Worm (Caenorhabditis elegans) whole organism, L2 larva: ENCODE data around the gene fbxa-44.

ENCODE experiments used
- C34F6.9 ChIP-seq: fragments of 150-350 bp; optimal IDR thresholded peaks from 2 replicates; lab custom pipeline; 2014; ENCODE audit warnings: missing biosample characterization, missing genetic modification characterization
- F13H6.1 ChIP-seq: sonication (generic microtip); optimal IDR thresholded peaks from 2 replicates; lab custom pipeline; 2016; ENCODE audit warnings: missing genetic modification characterization, missing compliant biosample characterization
- R02D3.7 ChIP-seq: fragments of 150-350 bp; optimal IDR thresholded peaks from 2 replicates; lab custom pipeline; 2014; ENCODE audit warnings: missing biosample characterization, missing genetic modification characterization
- Y55F3AM.14 ChIP-seq: fragments of 200-800 bp; sonication (Bioruptor generic); optimal IDR thresholded peaks from 2 replicates; lab custom pipeline; 2018; ENCODE audit warnings: mild to moderate bottlenecking, missing genetic modification characterization, missing compliant biosample characterization
- ZK546.5 ChIP-seq: sonication (generic microtip); optimal IDR thresholded peaks from 2 replicates; lab custom pipeline; 2017; ENCODE audit warnings: missing biosample characterization, missing genetic modification characterization
- alr-1 ChIP-seq: fragments of 150-350 bp; optimal IDR thresholded peaks from 2 replicates; lab custom pipeline; 2014; ENCODE audit warnings: missing biosample characterization, missing genetic modification characterization
- aly-2 ChIP-seq: fragments of 150-350 bp; optimal IDR thresholded peaks from 2 replicates; lab custom pipeline; 2014; ENCODE audit warnings: missing biosample characterization, missing genetic modification characterization
- ama-1 ChIP-seq: fragments of 150-350 bp; optimal IDR thresholded peaks from 2 replicates; lab custom pipeline; 2018; ENCODE audit warnings: inconsistent platforms
- blmp-1 ChIP-seq: sonication (generic microtip); optimal IDR thresholded peaks from 2 replicates; lab custom pipeline; 2017; ENCODE audit warnings: missing genetic modification characterization, mild to moderate bottlenecking, missing compliant biosample characterization, antibody characterized with exemption, moderate library complexity; ENCODE audit not compliant: insufficient read depth
- ceh-16 ChIP-seq: fragments of 150-350 bp; optimal IDR thresholded peaks from 2 replicates; lab custom pipeline; 2014; ENCODE audit warnings: missing biosample characterization, missing genetic modification characterization
- ceh-82 ChIP-seq: fragments of 150-350 bp; optimal IDR thresholded peaks from 2 replicates; lab custom pipeline; 2014; ENCODE audit warnings: missing biosample characterization, missing genetic modification characterization
- crh-2 ChIP-seq: sonication (generic microtip); optimal IDR thresholded peaks from 2 replicates; lab custom pipeline; 2017; ENCODE audit warnings: missing biosample characterization, missing genetic modification characterization
- dmd-4 ChIP-seq: sonication (generic microtip); optimal IDR thresholded peaks from 2 replicates; lab custom pipeline; 2017; ENCODE audit warnings: missing biosample characterization, missing genetic modification characterization
- elt-1 ChIP-seq: fragments of 150-350 bp; optimal IDR thresholded peaks from 2 replicates; lab custom pipeline; 2014; ENCODE audit warnings: missing biosample characterization, missing genetic modification characterization
- elt-3 ChIP-seq: sonication (generic microtip); optimal IDR thresholded peaks from 2 replicates; lab custom pipeline; 2017; ENCODE audit warnings: missing biosample characterization, missing genetic modification characterization
- fos-1 ChIP-seq: fragments of 150-350 bp; optimal IDR thresholded peaks from 2 replicates; lab custom pipeline; 2014; ENCODE audit warnings: missing biosample characterization, missing genetic modification characterization
- gmeb-1 ChIP-seq: fragments of 150-350 bp; optimal IDR thresholded peaks from 2 replicates; lab custom pipeline; 2014; ENCODE audit warnings: missing biosample characterization, missing genetic modification characterization
- lin-11 ChIP-seq: fragments of 150-350 bp; sonication (generic microtip); optimal IDR thresholded peaks from 2 replicates; lab custom pipeline; 2014; ENCODE audit warnings: missing biosample characterization, missing genetic modification characterization, inconsistent platforms, mixed read lengths
- lin-13 ChIP-seq: fragments of 150-350 bp; optimal IDR thresholded peaks from 2 replicates; lab custom pipeline; 2014; ENCODE audit warnings: missing biosample characterization, missing genetic modification reagents, missing genetic modification characterization
- lin-39 ChIP-seq: fragments of 150-350 bp; optimal IDR thresholded peaks from 2 replicates; lab custom pipeline; 2014; ENCODE audit warnings: missing biosample characterization, missing genetic modification reagents, missing genetic modification characterization
- lsy-2 ChIP-seq, 2 experiments: fragments of 150-350 bp in 1 of 2; sonication (generic microtip) in 1 of 2; optimal IDR thresholded peaks; 2 replicates each; lab custom pipeline; 2014 to 2017; ENCODE audit warnings: missing biosample characterization in 2 of 2, missing genetic modification characterization in 2 of 2
- mab-5 ChIP-seq: fragments of 150-350 bp; optimal IDR thresholded peaks from 2 replicates; lab custom pipeline; 2014; ENCODE audit warnings: missing biosample characterization, missing genetic modification characterization
- mbf-1 ChIP-seq: sonication (generic microtip); optimal IDR thresholded peaks from 2 replicates; lab custom pipeline; 2017; ENCODE audit warnings: missing biosample characterization, missing genetic modification characterization
- mdl-1 ChIP-seq, 2 experiments: fragments of 150-350 bp in 1 of 2; sonication (generic microtip) in 1 of 2; optimal IDR thresholded peaks; 2 replicates each; lab custom pipeline; 2017; ENCODE audit warnings: missing biosample characterization in 2 of 2, missing genetic modification characterization in 2 of 2
- nhr-10 ChIP-seq: sonication (generic microtip); optimal IDR thresholded peaks from 2 replicates; lab custom pipeline; 2017; ENCODE audit warnings: missing biosample characterization, missing genetic modification characterization
- nhr-12 ChIP-seq: fragments of 150-350 bp; optimal IDR thresholded peaks from 2 replicates; lab custom pipeline; 2014; ENCODE audit warnings: missing biosample characterization, missing genetic modification characterization
- nhr-129 ChIP-seq: fragments of 150-350 bp; optimal IDR thresholded peaks from 2 replicates; lab custom pipeline; 2014; ENCODE audit warnings: missing biosample characterization, missing genetic modification characterization
- nhr-21 ChIP-seq: fragments of 150-350 bp; optimal IDR thresholded peaks from 2 replicates; lab custom pipeline; 2014; ENCODE audit warnings: missing biosample characterization, missing genetic modification characterization
- nhr-6 ChIP-seq: fragments of 150-350 bp; optimal IDR thresholded peaks from 2 replicates; lab custom pipeline; 2014; ENCODE audit warnings: missing biosample characterization, missing genetic modification characterization
- peb-1 ChIP-seq: fragments of 150-350 bp; optimal IDR thresholded peaks from 2 replicates; lab custom pipeline; 2014; ENCODE audit warnings: missing biosample characterization, missing genetic modification characterization
- skn-1 ChIP-seq: sonication (generic microtip); optimal IDR thresholded peaks from 2 replicates; lab custom pipeline; 2017; ENCODE audit warnings: missing biosample characterization, missing genetic modification characterization
- sma-3 ChIP-seq: sonication (generic microtip); optimal IDR thresholded peaks from 2 replicates; lab custom pipeline; 2016; ENCODE audit warnings: missing genetic modification reagents, missing genetic modification characterization, missing compliant biosample characterization
- sma-9 ChIP-seq, 2 experiments: fragments of 150-350 bp in 1 of 2; sonication (generic microtip) in 1 of 2; optimal IDR thresholded peaks; 2 replicates each; lab custom pipeline; 2014 to 2016; ENCODE audit warnings: missing genetic modification characterization in 2 of 2, mild to moderate bottlenecking in 1 of 2, missing biosample characterization in 1 of 2, missing compliant biosample characterization in 1 of 2, missing genetic modification reagents in 1 of 2, moderate library complexity in 1 of 2
- unc-39 ChIP-seq: fragments of 150-350 bp; optimal IDR thresholded peaks from 2 replicates; lab custom pipeline; 2014; ENCODE audit warnings: missing biosample characterization, missing genetic modification characterization
- unc-55 ChIP-seq: fragments of 150-350 bp; sonication (generic microtip); optimal IDR thresholded peaks from 3 replicates; lab custom pipeline; 2014; ENCODE audit warnings: missing biosample characterization, missing genetic modification reagents, missing genetic modification characterization
- ztf-1 ChIP-seq: fragments of 200-800 bp; sonication (Bioruptor generic); conservative IDR thresholded peaks from 2 replicates; pipeline ENCODE4 v1.3.6; 2022; ENCODE audit warnings: missing genetic modification characterization, missing compliant biosample characterization
- ztf-11 ChIP-seq: sonication (generic microtip); optimal IDR thresholded peaks from 2 replicates; lab custom pipeline; 2017; ENCODE audit warnings: missing biosample characterization, missing genetic modification characterization

fbxa-44 gene

DNA sequence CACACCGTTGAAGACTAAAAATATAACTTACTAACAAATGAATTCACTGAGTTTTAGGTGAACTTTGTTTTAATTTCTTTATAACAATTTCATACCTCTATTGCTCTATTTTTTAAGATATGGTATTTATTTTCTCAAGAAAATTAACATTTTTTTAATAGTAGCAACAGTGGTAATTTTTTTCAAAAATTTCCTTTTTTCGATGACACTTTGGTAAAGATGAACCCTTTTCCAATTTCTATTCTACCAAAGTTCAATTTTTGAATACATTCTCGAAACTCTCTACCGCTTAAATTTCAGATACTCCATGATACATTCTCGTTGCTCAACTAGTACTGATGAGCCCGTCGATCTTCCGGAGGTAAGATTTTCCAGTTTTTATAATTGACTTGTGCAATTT lies 22.9 kb downstream of the fbxa-44 start, which contains the start of gene nhr-116:
Gene nhr-116 (plus strand): TSS at position 301 of the 400 bp plus-strand sequence.
- no peak for TF ChIP-seq lin-11 (tag; lab: Kevin White, UChicago)
- TF ChIP-seq mdl-1 (tag; optimal IDR thresholded peaks at IDR 0.05; lab: Kevin White, UChicago), result no peak
- TF ChIP-seq peb-1, result no peak
- TF ChIP-seq ztf-11, result no peak

DNA sequence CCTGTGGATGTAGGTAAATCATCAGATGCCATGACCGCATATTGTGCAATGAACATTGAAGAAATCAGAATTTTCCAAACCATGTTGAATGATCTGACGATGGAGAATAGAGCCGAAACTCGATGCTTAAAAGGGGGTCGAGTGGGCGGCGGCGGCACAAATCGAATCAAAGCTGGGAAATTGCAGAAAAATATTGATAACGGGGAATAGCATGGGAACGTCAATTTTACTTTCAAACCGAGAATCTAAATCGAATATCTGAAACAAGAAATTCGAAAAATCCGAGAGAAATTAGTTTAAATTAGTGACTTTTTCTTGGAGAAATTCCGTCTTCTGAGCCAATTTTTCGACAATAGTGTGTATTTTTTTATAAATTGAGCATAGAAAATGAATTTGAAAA lies 27.0 kb downstream of the fbxa-44 start, which contains the start of gene F09C6.10:
Gene F09C6.10 (minus strand): TSS at position 101 of the 400 bp plus-strand sequence.
- no peak for TF ChIP-seq elt-1 (tag; lab: Kevin White, UChicago)
- TF ChIP-seq ceh-16, result no peak
- no peak for TF ChIP-seq lsy-2 (tag; optimal IDR thresholded peaks at IDR 0.05; lab: Kevin White, UChicago)
- no peak for TF ChIP-seq dmd-4
- no peak for TF ChIP-seq peb-1
- TF ChIP-seq lin-39 (tag; lab: Kevin White, UChicago), result no peak
- TF ChIP-seq nhr-129 (tag; lab: Kevin White, UChicago), result no peak
- no peak for TF ChIP-seq ceh-82

DNA sequence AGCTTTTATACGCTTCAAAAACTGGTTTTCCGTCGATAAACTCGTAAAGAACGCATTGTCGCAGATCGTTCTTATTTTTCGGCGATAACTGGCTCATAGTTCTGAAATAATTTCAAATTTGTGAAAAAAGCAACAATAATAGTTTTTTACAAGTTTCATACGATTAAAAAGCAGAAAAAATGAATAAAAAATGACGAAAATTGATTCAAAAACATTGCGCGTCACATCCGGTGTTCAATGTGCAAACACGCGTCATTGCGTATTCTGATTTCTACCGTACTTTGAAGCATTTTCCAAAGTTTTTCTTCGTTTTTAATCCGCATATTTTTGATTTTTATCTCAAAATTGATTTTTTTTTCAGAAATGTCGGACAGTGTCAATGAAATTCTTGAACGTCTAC lies 29.3 kb downstream of the fbxa-44 start, which contains the start of the genes fbxa-206 and Y102A5C.2:
Gene fbxa-206 (minus strand): TSS at position 101 of the 400 bp plus-strand sequence.
Gene Y102A5C.2 (plus strand): TSS at position 354 of the 400 bp plus-strand sequence.
- TF ChIP-seq alr-1 (tag; lab: Kevin White, UChicago) (no peak), nhr-10 (no peak), sma-9 (GFP tag; optimal IDR thresholded peaks at IDR 0.05; lab: Kevin White, UChicago) (no peak), sma-9 (tag; optimal IDR thresholded peaks at IDR 0.05; lab: Kevin White, UChicago) (no peak), lin-39 (tag; lab: Kevin White, UChicago) (no peak), lin-13 (GFP tag; lab: Kevin White, UChicago) (no peak), blmp-1 (no peak), crh-2 (tag; lab: Kevin White, UChicago) (no peak), skn-1 (no peak), nhr-6 (tag; lab: Kevin White, UChicago) (no peak), F13H6.1 (no peak), mdl-1 (tag; optimal IDR thresholded peaks at IDR 0.05; lab: Kevin White, UChicago) (no peak)

DNA sequence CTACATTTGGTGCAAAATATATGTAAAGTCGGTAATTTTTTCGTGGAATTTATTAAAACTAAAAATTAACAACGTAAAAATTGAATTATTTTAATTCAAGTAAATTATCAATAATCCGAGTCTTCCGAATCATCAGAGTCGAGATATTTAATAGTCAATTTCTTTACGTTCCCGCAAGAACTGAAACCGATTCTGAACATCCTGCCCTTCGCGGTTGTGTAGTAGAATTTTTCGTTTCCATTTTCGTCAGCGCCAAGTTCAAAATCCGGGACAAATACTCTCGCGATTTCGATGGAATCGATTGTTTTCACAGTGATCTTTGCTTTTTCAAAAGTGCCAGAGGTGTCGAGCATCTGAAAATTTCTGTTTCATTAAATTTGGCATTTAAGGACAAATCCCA lies 30.6 kb downstream of the fbxa-44 start:
- TF ChIP-seq gmeb-1 (tag; lab: Kevin White, UChicago) (no peak), ztf-11 (no peak), skn-1 (no peak), lin-11 (tag; lab: Kevin White, UChicago) (no peak), alr-1 (tag; lab: Kevin White, UChicago) (no peak), lsy-2 (tag; optimal IDR thresholded peaks at IDR 0.05; lab: Kevin White, UChicago) (no peak), Y55F3AM.14 (GFP tag; lab: Kevin White, UChicago) (no peak), unc-39 (tag; lab: Kevin White, UChicago) (no peak), C34F6.9 (tag; lab: Kevin White, UChicago) (no peak), dmd-4 (no peak), ZK546.5 (tag; lab: Kevin White, UChicago) (no peak), elt-3 (tag; lab: Kevin White, UChicago) (no peak), ceh-82 (no peak), nhr-21 (tag; lab: Kevin White, UChicago) (no peak), blmp-1 (no peak), nhr-129 (tag; lab: Kevin White, UChicago) (no peak), mab-5 (tag; lab: Kevin White, UChicago) (no peak)
- TF ChIP-seq, all 48 proteins: peak for 0

DNA sequence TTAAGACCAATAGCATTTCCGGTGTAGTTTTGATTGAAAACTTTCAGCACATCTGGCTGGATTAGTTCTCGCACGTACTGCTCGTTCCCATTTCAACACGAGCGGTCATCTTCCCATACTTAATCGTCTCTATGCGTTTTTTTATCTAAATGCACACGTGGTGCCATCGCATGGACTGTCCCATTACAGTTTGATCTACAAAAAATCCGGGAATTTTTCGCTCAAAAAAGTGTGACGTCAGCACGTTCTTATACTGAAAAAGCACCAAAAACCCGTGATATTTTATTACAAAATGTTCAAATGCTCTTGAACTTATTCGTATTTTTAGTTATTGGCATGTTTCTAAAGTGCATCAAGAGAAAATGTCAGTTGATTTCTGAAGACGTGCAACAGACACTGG lies 32.9 kb downstream of the fbxa-44 start, which contains the start of gene Y102A5C.4:
Gene Y102A5C.4 (plus strand): TSS at position 301 of the 400 bp plus-strand sequence.
- TF ChIP-seq alr-1 (tag; lab: Kevin White, UChicago) (no peak), sma-9 (GFP tag; optimal IDR thresholded peaks at IDR 0.05; lab: Kevin White, UChicago) (no peak), sma-9 (tag; optimal IDR thresholded peaks at IDR 0.05; lab: Kevin White, UChicago) (no peak), unc-55 (GFP tag; lab: Kevin White, UChicago) (no peak), ama-1 (no peak), F13H6.1 (no peak), ztf-1 (GFP tag; lab: Robert Waterston, UW) (no peak), blmp-1 (no peak), sma-3 (no peak), unc-39 (tag; lab: Kevin White, UChicago) (no peak), lin-11 (tag; lab: Kevin White, UChicago) (no peak), nhr-12 (no peak), ceh-16 (no peak), gmeb-1 (tag; lab: Kevin White, UChicago) (no peak), fos-1 (tag; lab: Kevin White, UChicago) (no peak), R02D3.7 (no peak), peb-1 (no peak), aly-2 (tag; lab: Kevin White, UChicago) (no peak), mbf-1 (tag; lab: Kevin White, UChicago) (no peak)
- TF ChIP-seq, all 48 proteins: peak for 0
